Fruit fly (Drosophila melanogaster) whole organism, prepupa: ENCODE data around the gene alpha-Man-Ia.

Experiments used
- CG10631 ChIP-seq: fragments of 200-800 bp; sonication (Bioruptor generic); optimal IDR thresholded peaks from 2 replicates; lab custom pipeline; 2016; ENCODE audit warnings: missing biosample characterization, missing genetic modification characterization
- CG11762 ChIP-seq: fragments of 200-800 bp; sonication (Bioruptor generic); optimal IDR thresholded peaks from 3 replicates; lab custom pipeline; 2016; ENCODE audit warnings: missing biosample characterization, missing genetic modification characterization; ENCODE audit not compliant: insufficient read depth
- CG11902 ChIP-seq: fragments of 200-800 bp; sonication (Bioruptor generic); optimal IDR thresholded peaks from 3 replicates; lab custom pipeline; 2016; ENCODE audit warnings: missing biosample characterization, missing genetic modification characterization
- CG16779 ChIP-seq: fragments of 200-800 bp; sonication (Bioruptor generic); optimal IDR thresholded peaks from 3 replicates; lab custom pipeline; 2017; ENCODE audit warnings: missing biosample characterization, mild to moderate bottlenecking, missing genetic modification characterization
- CG3032 ChIP-seq: fragments of 200-800 bp; optimal IDR thresholded peaks from 2 replicates; lab custom pipeline; 2019; ENCODE audit warnings: missing biosample characterization, mild to moderate bottlenecking, missing genetic modification characterization, moderate library complexity
- CG32006 ChIP-seq: fragments of 200-800 bp; sonication (Bioruptor generic); optimal IDR thresholded peaks from 3 replicates; lab custom pipeline; 2017; ENCODE audit warnings: missing biosample characterization, mild to moderate bottlenecking, missing genetic modification characterization
- CG3919 ChIP-seq: fragments of 200-800 bp; sonication (Bioruptor generic); optimal IDR thresholded peaks from 3 replicates; lab custom pipeline; 2016; ENCODE audit warnings: missing biosample characterization, missing genetic modification characterization
- CG4318 ChIP-seq: fragments of 200-800 bp; sonication (Bioruptor generic); optimal IDR thresholded peaks from 3 replicates; lab custom pipeline; 2017; ENCODE audit warnings: missing biosample characterization, mild to moderate bottlenecking, missing genetic modification characterization
- CG6163 ChIP-seq: fragments of 200-800 bp; sonication (Bioruptor generic); IDR thresholded peaks from 3 replicates; pipeline ENCODE4 v1.3.6; 2022; ENCODE audit warnings: missing biosample characterization, missing genetic modification characterization
- CG6792 ChIP-seq: fragments of 200-800 bp; sonication (Bioruptor generic); optimal IDR thresholded peaks from 3 replicates; lab custom pipeline; 2016; ENCODE audit warnings: missing biosample characterization, missing genetic modification characterization
- CG7368 ChIP-seq: fragments of 200-800 bp; sonication (Bioruptor generic); optimal IDR thresholded peaks from 3 replicates; lab custom pipeline; 2016; ENCODE audit warnings: missing biosample characterization, missing genetic modification characterization
- CG8319 ChIP-seq: fragments of 200-800 bp; sonication (Bioruptor generic); optimal IDR thresholded peaks from 3 replicates; lab custom pipeline; 2016; ENCODE audit warnings: missing biosample characterization, missing genetic modification characterization
- CG8632 ChIP-seq: fragments of 200-800 bp; sonication (Bioruptor generic); optimal IDR thresholded peaks from 3 replicates; lab custom pipeline; 2016; ENCODE audit warnings: missing biosample characterization, missing genetic modification characterization
- CG9139 ChIP-seq: fragments of 200-800 bp; sonication (Bioruptor generic); optimal IDR thresholded peaks from 3 replicates; lab custom pipeline; 2017; ENCODE audit warnings: missing biosample characterization, mild to moderate bottlenecking, missing genetic modification characterization
- Eip78C ChIP-seq: fragments of 200-800 bp; sonication (Bioruptor generic); peaks from one replicate; lab custom pipeline; 2016; ENCODE audit warnings: missing biosample characterization, missing genetic modification characterization
- Eip93F ChIP-seq: fragments of 200-800 bp; sonication (Bioruptor generic); optimal IDR thresholded peaks from 2 replicates; lab custom pipeline; 2016; ENCODE audit warnings: missing biosample characterization, mild to moderate bottlenecking, missing genetic modification characterization
- Ets21C ChIP-seq: fragments of 200-800 bp; sonication (Bioruptor generic); optimal IDR thresholded peaks from 3 replicates; lab custom pipeline; 2016; ENCODE audit warnings: missing biosample characterization, missing genetic modification characterization
- Ets96B ChIP-seq: fragments of 200-800 bp; optimal IDR thresholded peaks from 2 replicates; lab custom pipeline; 2019; ENCODE audit warnings: missing biosample characterization, mild to moderate bottlenecking, missing genetic modification characterization, moderate library complexity
- Gug ChIP-seq: fragments of 200-800 bp; sonication (Bioruptor generic); IDR thresholded peaks from 2 replicates; pipeline ENCODE4 v1.3.6; 2022; ENCODE audit warnings: missing biosample characterization, missing genetic modification characterization
- Hr39 ChIP-seq: fragments of 200-800 bp; sonication (Bioruptor generic); optimal IDR thresholded peaks from 2 replicates; lab custom pipeline; 2016; ENCODE audit warnings: missing biosample characterization, missing genetic modification characterization
- Hr4 ChIP-seq: fragments of 200-800 bp; sonication (Bioruptor generic); optimal IDR thresholded peaks from 3 replicates; lab custom pipeline; 2016; ENCODE audit warnings: missing biosample characterization, missing genetic modification characterization
- Met ChIP-seq: fragments of 200-800 bp; sonication (Bioruptor generic); optimal IDR thresholded peaks from 3 replicates; lab custom pipeline; 2016; ENCODE audit warnings: missing biosample characterization, missing genetic modification characterization
- OdsH ChIP-seq: fragments of 200-800 bp; sonication (Bioruptor generic); optimal IDR thresholded peaks from 3 replicates; lab custom pipeline; 2016; ENCODE audit warnings: missing biosample characterization, missing genetic modification characterization
- Smox ChIP-seq: fragments of 200-800 bp; sonication (Bioruptor generic); optimal IDR thresholded peaks from 3 replicates; lab custom pipeline; 2016; ENCODE audit warnings: missing biosample characterization, missing genetic modification characterization
- Sox102F ChIP-seq: fragments of 200-800 bp; sonication (Bioruptor generic); optimal IDR thresholded peaks from 2 replicates; lab custom pipeline; 2016; ENCODE audit warnings: missing biosample characterization, mild to moderate bottlenecking, missing genetic modification characterization
- Sox15 ChIP-seq: fragments of 200-800 bp; sonication (Bioruptor generic); optimal IDR thresholded peaks from 3 replicates; lab custom pipeline; 2016; ENCODE audit warnings: missing biosample characterization, missing genetic modification characterization
- achi ChIP-seq: fragments of 200-800 bp; sonication (Bioruptor generic); optimal IDR thresholded peaks from 3 replicates; lab custom pipeline; 2016; ENCODE audit warnings: missing biosample characterization, missing genetic modification characterization
- acj6 ChIP-seq: fragments of 200-800 bp; sonication (Bioruptor generic); optimal IDR thresholded peaks from 3 replicates; lab custom pipeline; 2016; ENCODE audit warnings: missing biosample characterization, missing genetic modification characterization
- cyc ChIP-seq: fragments of 200-800 bp; sonication (Bioruptor generic); optimal IDR thresholded peaks from 3 replicates; lab custom pipeline; 2016; ENCODE audit warnings: missing biosample characterization, missing genetic modification characterization
- dac ChIP-seq: fragments of 200-800 bp; sonication (Bioruptor generic); optimal IDR thresholded peaks from 2 replicates; lab custom pipeline; 2017; ENCODE audit warnings: missing biosample characterization, mild to moderate bottlenecking, missing genetic modification characterization
- dsx ChIP-seq: fragments of 200-800 bp; optimal IDR thresholded peaks from 3 replicates; lab custom pipeline; 2019; ENCODE audit warnings: missing biosample characterization, mild to moderate bottlenecking, missing genetic modification characterization, moderate library complexity; ENCODE audit not compliant: poor library complexity, severe bottlenecking
- eg ChIP-seq: fragments of 200-800 bp; sonication (Bioruptor generic); IDR thresholded peaks from 3 replicates; pipeline ENCODE4 v1.3.6; 2022; ENCODE audit warnings: missing biosample characterization, missing genetic modification characterization
- esn ChIP-seq: fragments of 200-800 bp; sonication (Bioruptor generic); optimal IDR thresholded peaks from 2 replicates; lab custom pipeline; 2016; ENCODE audit warnings: missing biosample characterization, mild to moderate bottlenecking, missing genetic modification characterization, moderate library complexity
- fd59A ChIP-seq: fragments of 200-800 bp; sonication (Bioruptor generic); optimal IDR thresholded peaks from 2 replicates; lab custom pipeline; 2017; ENCODE audit warnings: missing biosample characterization, mild to moderate bottlenecking, missing genetic modification characterization, missing genetic modification reagents
- fd85E ChIP-seq: fragments of 200-800 bp; sonication (Bioruptor generic); optimal IDR thresholded peaks from 3 replicates; lab custom pipeline; 2016; ENCODE audit warnings: missing biosample characterization, missing genetic modification characterization
- fkh ChIP-seq: fragments of 200-800 bp; sonication (Bioruptor generic); optimal IDR thresholded peaks from 3 replicates; lab custom pipeline; 2017; ENCODE audit warnings: missing biosample characterization, mild to moderate bottlenecking, missing genetic modification characterization, moderate library complexity
- net ChIP-seq: fragments of 200-800 bp; sonication (Bioruptor generic); optimal IDR thresholded peaks from 3 replicates; lab custom pipeline; 2016; ENCODE audit warnings: missing biosample characterization, missing genetic modification characterization
- salr ChIP-seq, 2 experiments: fragments of 200-800 bp; sonication (Bioruptor generic); optimal IDR thresholded peaks; 3 replicates each; lab custom pipeline; 2016 to 2018; ENCODE audit warnings: missing biosample characterization in 2 of 2, missing genetic modification characterization in 2 of 2, mild to moderate bottlenecking in 1 of 2
- spab ChIP-seq: fragments of 200-800 bp; sonication (Bioruptor generic); optimal IDR thresholded peaks from 2 replicates; lab custom pipeline; 2017; ENCODE audit warnings: missing biosample characterization, mild to moderate bottlenecking, missing genetic modification characterization, missing genetic modification reagents
- ss ChIP-seq, 2 experiments: fragments of 200-800 bp; sonication (Bioruptor generic); optimal IDR thresholded peaks; 2 replicates in 1 of 2; 3 replicates in 1 of 2; lab custom pipeline; 2017 to 2018; ENCODE audit warnings: mild to moderate bottlenecking in 2 of 2, missing biosample characterization in 2 of 2, missing genetic modification characterization in 2 of 2, moderate library complexity in 1 of 2
- svp ChIP-seq: fragments of 200-800 bp; sonication (Bioruptor generic); peaks from one replicate; lab custom pipeline; 2016; ENCODE audit warnings: missing biosample characterization, missing genetic modification characterization
- topi ChIP-seq: fragments of 200-800 bp; sonication (Bioruptor generic); optimal IDR thresholded peaks from 3 replicates; lab custom pipeline; 2016; ENCODE audit warnings: missing biosample characterization, missing genetic modification characterization
- vri ChIP-seq: fragments of 200-800 bp; sonication (Bioruptor generic); optimal IDR thresholded peaks from 3 replicates; lab custom pipeline; 2016; ENCODE audit warnings: missing biosample characterization, mild to moderate bottlenecking, missing genetic modification characterization

Gene alpha-Man-Ia

dm6 chrX:10263165-10263956 is 62.4 kb downstream of the alpha-Man-Ia start, which contains the start of gene Hk (continued):
- TF ChIP-seq acj6 (GFP tag; lab: Kevin White, UChicago) (peak; percentile 86), topi (peak; percentile 76), eg (GFP tag; lab: Robert Waterston, UW) (peak; percentile 95), OdsH (GFP tag; lab: Kevin White, UChicago) (peak; percentile 92), net (GFP tag; lab: Kevin White, UChicago) (peak; percentile 87), Hr4 (GFP tag; lab: Kevin White, UChicago) (peak; percentile 93), Gug (GFP tag; lab: Robert Waterston, UW) (peak; percentile 92), dac (GFP tag; lab: Kevin White, UChicago) (peak; percentile 73), CG6163 (peak; percentile 91), Smox (GFP tag; lab: Kevin White, UChicago) (peak; percentile 59)

dm6 chrX:10261172-10261571 is 64.6 kb downstream of the alpha-Man-Ia start:
- no peak for TF ChIP-seq dsx
- TF ChIP-seq fd59A (GFP tag; lab: Kevin White, UChicago): no peak
- TF ChIP-seq fd85E (GFP tag; lab: Kevin White, UChicago): no peak
- no peak for TF ChIP-seq Sox102F (GFP tag; lab: Kevin White, UChicago)
- no peak for TF ChIP-seq CG11762 (GFP tag; lab: Kevin White, UChicago)
- no peak for TF ChIP-seq topi
- TF ChIP-seq ss (GFP tag; optimal IDR thresholded peaks at IDR 0.05; lab: Kevin White, UChicago): no peak
- TF ChIP-seq salr (GFP tag; optimal IDR thresholded peaks at IDR 0.05; lab: Kevin White, UChicago): no peak
- no peak for TF ChIP-seq CG7368 (GFP tag; lab: Kevin White, UChicago)
- TF ChIP-seq spab (GFP tag; lab: Kevin White, UChicago): no peak
- no peak for TF ChIP-seq CG6792
- no peak for TF ChIP-seq CG6163
- TF ChIP-seq Met (GFP tag; lab: Kevin White, UChicago): no peak
- no peak for TF ChIP-seq CG9139 (GFP tag; lab: Kevin White, UChicago)
- TF ChIP-seq Eip78C: no peak
- TF ChIP-seq achi (GFP tag; lab: Kevin White, UChicago): no peak
- TF ChIP-seq CG3919 (GFP tag; lab: Kevin White, UChicago): no peak

- TF ChIP-seq CG4318 (GFP tag; lab: Kevin White, UChicago) (no peak), Hr4 (GFP tag; lab: Kevin White, UChicago) (no peak), CG8319 (no peak), fkh (no peak), CG8632 (no peak)
These were observed 66.2 kb downstream of the alpha-Man-Ia start for dm6 chrX:10259524-10259923.

- no peak for TF ChIP-seq Smox (GFP tag; lab: Kevin White, UChicago)
- TF ChIP-seq Eip93F (GFP tag; lab: Kevin White, UChicago): no peak
- no peak for TF ChIP-seq CG6163
- no peak for TF ChIP-seq dac (GFP tag; lab: Kevin White, UChicago)
- TF ChIP-seq Ets21C (GFP tag; lab: Kevin White, UChicago): no peak
- no peak for TF ChIP-seq CG11902 (GFP tag; lab: Kevin White, UChicago)
- TF ChIP-seq CG3919 (GFP tag; lab: Kevin White, UChicago): no peak
- no peak for TF ChIP-seq CG6792
- TF ChIP-seq Hr39: no peak
These were observed 69.5 kb downstream of the alpha-Man-Ia start for dm6 chrX:10256228-10256627.

- no peak for TF ChIP-seq Ets96B (tag; lab: Kevin White, UChicago)
- no peak for TF ChIP-seq ss (GFP tag; optimal IDR thresholded peaks at IDR 0.05; lab: Kevin White, UChicago)
- no peak for TF ChIP-seq esn (GFP tag; lab: Kevin White, UChicago)
- TF ChIP-seq CG32006: no peak
- no peak for TF ChIP-seq cyc (GFP tag; lab: Kevin White, UChicago)
- no peak for TF ChIP-seq Sox15 (GFP tag; lab: Kevin White, UChicago)
- no peak for TF ChIP-seq fd59A (GFP tag; lab: Kevin White, UChicago)
- no peak for TF ChIP-seq net (GFP tag; lab: Kevin White, UChicago)
- TF ChIP-seq CG11762 (GFP tag; lab: Kevin White, UChicago): no peak
- TF ChIP-seq svp (GFP tag; lab: Kevin White, UChicago): no peak
- TF ChIP-seq CG16779 (tag; lab: Kevin White, UChicago): no peak
- TF ChIP-seq vri (GFP tag; lab: Kevin White, UChicago): no peak
- no peak for TF ChIP-seq Eip93F (GFP tag; lab: Kevin White, UChicago)
- TF ChIP-seq fkh: no peak
- no peak for TF ChIP-seq CG3032 (tag; lab: Kevin White, UChicago)
- no peak for TF ChIP-seq CG10631 (GFP tag; lab: Kevin White, UChicago)
- no peak for TF ChIP-seq dsx
These were observed 73.0 kb downstream of the alpha-Man-Ia start for dm6 chrX:10252745-10253144.
